Worm (Caenorhabditis elegans) whole organism, late embryonic: ENCODE data around the gene srz-102.

ENCODE experiments used
- fax-1 ChIP-seq: sonication (generic microtip); optimal IDR thresholded peaks from 2 replicates; lab custom pipeline; 2016; ENCODE audit warnings: missing genotype, missing genetic modification characterization, missing compliant biosample characterization
- fkh-10 ChIP-seq: fragments of 150-350 bp; optimal IDR thresholded peaks from 2 replicates; lab custom pipeline; 2014; ENCODE audit warnings: missing biosample characterization, missing genetic modification reagents, missing genetic modification characterization

DNA sequence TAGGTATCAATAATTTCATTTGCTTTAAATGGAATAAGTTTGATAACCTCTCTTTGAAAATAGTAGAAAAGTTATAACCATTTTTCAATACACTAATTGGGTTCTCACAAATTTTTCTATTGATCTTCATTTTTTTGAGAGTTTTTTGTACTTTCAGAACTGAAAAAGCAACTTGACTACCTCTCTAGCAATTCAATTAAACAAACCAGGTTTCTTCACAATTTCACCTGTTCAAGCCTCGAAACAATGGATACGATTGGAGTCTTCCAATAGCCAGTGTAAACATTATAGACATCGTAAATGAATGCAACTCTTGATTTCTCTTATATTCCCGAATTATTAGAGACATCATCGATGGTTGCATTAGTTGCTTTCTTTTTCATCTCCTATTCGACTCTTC is 42.6 kb downstream of the srz-102 start, which contains the start of gene srz-99:
- TF ChIP-seq fkh-10 (no peak), fax-1 (tag; lab: Kevin White, UChicago) (no peak)
